Comparison of ENCODE assay signal across 1 fruit fly cellular context in genomic region chr3L:3543525-3543971, dm6.
TF ChIP-seq lines count a peak whose summit lies in the region.

No protein-coding gene starts in this region.

TF ChIP-seq in whole organism, embryonic, 481 proteins besides CTCF, POLR2A, EP300 and RAD21 (continued from another document and continues in another):
- TF ChIP-seq cad (GFP tag; optimal IDR thresholded peaks at IDR 0.05; lab: Kevin White, UChicago) (peak; percentile 60), psq (GFP tag; optimal IDR thresholded peaks at IDR 0.05; lab: Kevin White, UChicago) (no peak), CG10654 (GFP tag; optimal IDR thresholded peaks at IDR 0.05; lab: Kevin White, UChicago) (no peak), cg (GFP tag; optimal IDR thresholded peaks at IDR 0.05; lab: Kevin White, UChicago) (no peak), TFAM (GFP tag; optimal IDR thresholded peaks at IDR 0.05; lab: Kevin White, UChicago) (peak; percentile 33), disco-r (GFP tag; optimal IDR thresholded peaks at IDR 0.05; lab: Kevin White, UChicago) (no peak), CG1529 (GFP tag; optimal IDR thresholded peaks at IDR 0.05; lab: Kevin White, UChicago) (no peak), fd96Cb (tag; optimal IDR thresholded peaks at IDR 0.05; lab: Kevin White, UChicago) (no peak), CG4854 (GFP tag; optimal IDR thresholded peaks at IDR 0.05; lab: Kevin White, UChicago) (peak; percentile 31), Fer2 (tag; optimal IDR thresholded peaks at IDR 0.05; lab: Kevin White, UChicago) (no peak), CG6854 (GFP tag; optimal IDR thresholded peaks at IDR 0.05; lab: Kevin White, UChicago) (peak; percentile 35), Drgx (GFP tag; IDR thresholded peaks at IDR 0.05; lab: Robert Waterston, UW) (peak; percentile 11; the same call in 1 of the 2 replicates), NfI (GFP tag; optimal IDR thresholded peaks at IDR 0.05; lab: Kevin White, UChicago) (no peak), Dfd (GFP tag; optimal IDR thresholded peaks at IDR 0.05; lab: Kevin White, UChicago) (no peak), tin (GFP tag; optimal IDR thresholded peaks at IDR 0.05; lab: Kevin White, UChicago) (no peak), Stat92E (GFP tag; optimal IDR thresholded peaks at IDR 0.05; lab: Kevin White, UChicago) (no peak), CG8478 (optimal IDR thresholded peaks at IDR 0.05; lab: Kevin White, UChicago) (no peak), Elba2 (GFP tag; optimal IDR thresholded peaks at IDR 0.05; lab: Kevin White, UChicago) (no peak), CG6654 (GFP tag; optimal IDR thresholded peaks at IDR 0.05; lab: Kevin White, UChicago) (peak; percentile 98), eve (GFP tag; optimal IDR thresholded peaks at IDR 0.05; lab: Kevin White, UChicago) (no peak), vfl (GFP tag; optimal IDR thresholded peaks at IDR 0.05; lab: Kevin White, UChicago) (no peak), Opbp (GFP tag; IDR thresholded peaks at IDR 0.05; lab: Robert Waterston, UW; ENCODE audit: partially characterized antibody) (peak; percentile 68), Scr (GFP tag; IDR thresholded peaks at IDR 0.05; lab: Robert Waterston, UW; ENCODE audit: partially characterized antibody) (no peak; the same call in 1 of the 2 replicates), gcm2 (GFP tag; optimal IDR thresholded peaks at IDR 0.05; lab: Kevin White, UChicago) (no peak), Aef1 (GFP tag; IDR thresholded peaks at IDR 0.05; lab: Robert Waterston, UW) (no peak), CG7372 (GFP tag; IDR thresholded peaks at IDR 0.05; lab: Robert Waterston, UW) (no peak), Rfx (GFP tag; IDR thresholded peaks at IDR 0.05; lab: Robert Waterston, UW) (peak; percentile 52; the same call in 1 of the 2 replicates), CG14441 (GFP tag; IDR thresholded peaks at IDR 0.05; lab: Robert Waterston, UW) (peak; percentile 7; the same call in 1 of the 2 replicates), CG6765 (GFP tag; optimal IDR thresholded peaks at IDR 0.05; lab: Kevin White, UChicago) (peak; percentile 40), usp (GFP tag; optimal IDR thresholded peaks at IDR 0.05; lab: Kevin White, UChicago) (no peak), Dip2 (GFP tag; IDR thresholded peaks at IDR 0.05; lab: Robert Waterston, UW) (no peak), ci (GFP tag; IDR thresholded peaks at IDR 0.05; lab: Robert Waterston, UW) (peak; percentile 79), CG42726 (GFP tag; IDR thresholded peaks at IDR 0.05; lab: Robert Waterston, UW; ENCODE audit: partially characterized antibody) (peak; percentile 28; the same call in 1 of the 2 replicates), inv (GFP tag; IDR thresholded peaks at IDR 0.05; lab: Robert Waterston, UW; ENCODE audit: partially characterized antibody) (no peak), crc (GFP tag; optimal IDR thresholded peaks at IDR 0.05; lab: Kevin White, UChicago) (no peak), mam (GFP tag; optimal IDR thresholded peaks at IDR 0.05; lab: Kevin White, UChicago) (no peak), CG11085 (GFP tag; IDR thresholded peaks at IDR 0.05; lab: Robert Waterston, UW) (no peak), BtbVII (GFP tag; optimal IDR thresholded peaks at IDR 0.05; lab: Kevin White, UChicago) (peak; percentile 26), Trl (optimal IDR thresholded peaks at IDR 0.05; lab: Kevin White, UChicago) (peak; percentile 41 to 42), Trl (GFP tag; optimal IDR thresholded peaks at IDR 0.05; lab: Kevin White, UChicago) (peak; percentile 28), Doc3 (GFP tag; IDR thresholded peaks at IDR 0.05; lab: Robert Waterston, UW; ENCODE audit: partially characterized antibody) (no peak), CG9215 (GFP tag; IDR thresholded peaks at IDR 0.05; lab: Robert Waterston, UW) (no peak), Atf3 (GFP tag; optimal IDR thresholded peaks at IDR 0.05; lab: Kevin White, UChicago) (no peak), twi (tag; optimal IDR thresholded peaks at IDR 0.05; lab: Kevin White, UChicago) (no peak), Ets65A (GFP tag; lab: Kevin White, UChicago) (peak; percentile 75), ab (GFP tag; optimal IDR thresholded peaks at IDR 0.05; lab: Kevin White, UChicago) (no peak), scrt (GFP tag; optimal IDR thresholded peaks at IDR 0.05; lab: Kevin White, UChicago) (peak; percentile 37), ranshi (GFP tag; IDR thresholded peaks at IDR 0.05; lab: Robert Waterston, UW) (no peak; the same call in 1 of the 2 replicates), CG13424 (tag; optimal IDR thresholded peaks at IDR 0.05; lab: Kevin White, UChicago) (no peak), HHEX (GFP tag; optimal IDR thresholded peaks at IDR 0.05; lab: Kevin White, UChicago) (peak; percentile 79), CG17568 (GFP tag; optimal IDR thresholded peaks at IDR 0.05; lab: Kevin White, UChicago) (peak; percentile 30), CG30020 (tag; optimal IDR thresholded peaks at IDR 0.05; lab: Kevin White, UChicago) (no peak), Sox102F (GFP tag; optimal IDR thresholded peaks at IDR 0.05; lab: Kevin White, UChicago) (no peak), HLH54F (GFP tag; optimal IDR thresholded peaks at IDR 0.05; lab: Kevin White, UChicago) (no peak), gsb (GFP tag; IDR thresholded peaks at IDR 0.05; lab: Robert Waterston, UW) (no peak), CG2678 (tag; optimal IDR thresholded peaks at IDR 0.05; lab: Kevin White, UChicago) (peak; percentile 49), CG2202 (tag; optimal IDR thresholded peaks at IDR 0.05; lab: Kevin White, UChicago) (no peak), lola (GFP tag; optimal IDR thresholded peaks at IDR 0.05; lab: Kevin White, UChicago) (no peak), bcd (GFP tag; optimal IDR thresholded peaks at IDR 0.05; lab: Kevin White, UChicago) (peak; percentile 11), D19A (tag; optimal IDR thresholded peaks at IDR 0.05; lab: Kevin White, UChicago) (peak; percentile 37), CG7928 (GFP tag; optimal IDR thresholded peaks at IDR 0.05; lab: Kevin White, UChicago) (peak; percentile 25), CG12942 (GFP tag; optimal IDR thresholded peaks at IDR 0.05; lab: Kevin White, UChicago) (no peak), CG11696 (GFP tag; IDR thresholded peaks at IDR 0.05; lab: Robert Waterston, UW) (no peak), CG10543 (GFP tag; optimal IDR thresholded peaks at IDR 0.05; lab: Kevin White, UChicago) (peak; percentile 60), Dek (tag; optimal IDR thresholded peaks at IDR 0.05; lab: Kevin White, UChicago) (peak; percentile 0), lbe (GFP tag; optimal IDR thresholded peaks at IDR 0.05; lab: Kevin White, UChicago) (no peak), kni (GFP tag; optimal IDR thresholded peaks at IDR 0.05; lab: Kevin White, UChicago) (peak; percentile 65), croc (GFP tag; conservative IDR thresholded peaks at IDR 0.05; lab: Robert Waterston, UW) (no peak), prd (optimal IDR thresholded peaks at IDR 0.05; lab: Kevin White, UChicago) (no peak), prd (GFP tag; IDR thresholded peaks at IDR 0.05; lab: Robert Waterston, UW) (no peak), eyg (GFP tag; optimal IDR thresholded peaks at IDR 0.05; lab: Kevin White, UChicago) (no peak), Mad (GFP tag; optimal IDR thresholded peaks at IDR 0.05; lab: Kevin White, UChicago) (no peak), Bdp1 (GFP tag; optimal IDR thresholded peaks at IDR 0.05; lab: Kevin White, UChicago) (no peak), sim (GFP tag; IDR thresholded peaks at IDR 0.05; lab: Robert Waterston, UW) (no peak), CG11456 (GFP tag; IDR thresholded peaks at IDR 0.05; lab: Robert Waterston, UW) (no peak), hb (GFP tag; IDR thresholded peaks at IDR 0.05; lab: Robert Waterston, UW; ENCODE audit: partially characterized antibody) (no peak), Awh (GFP tag; IDR thresholded peaks at IDR 0.05; lab: Robert Waterston, UW) (no peak; the same call in 1 of the 2 replicates), phol (tag; optimal IDR thresholded peaks at IDR 0.05; lab: Kevin White, UChicago) (no peak), CG18262 (tag; optimal IDR thresholded peaks at IDR 0.05; lab: Kevin White, UChicago) (peak; percentile 37), zfh1 (GFP tag; IDR thresholded peaks at IDR 0.05; lab: Robert Waterston, UW) (peak; percentile 46; the same call in 1 of the 3 replicates), dpn (GFP tag; optimal IDR thresholded peaks at IDR 0.05; lab: Kevin White, UChicago) (no peak), chinmo (GFP tag; IDR thresholded peaks at IDR 0.05; lab: Robert Waterston, UW; ENCODE audit: partially characterized antibody) (peak; percentile 65; the same call in 1 of the 4 replicates), Xrp1 (GFP tag; IDR thresholded peaks at IDR 0.05; lab: Robert Waterston, UW) (peak; percentile 59), CG11723 (GFP tag; optimal IDR thresholded peaks at IDR 0.05; lab: Kevin White, UChicago) (no peak), Hmx (GFP tag; optimal IDR thresholded peaks at IDR 0.05; lab: Kevin White, UChicago) (no peak), toy (GFP tag; IDR thresholded peaks at IDR 0.05; lab: Robert Waterston, UW) (no peak), CG9797 (GFP tag; optimal IDR thresholded peaks at IDR 0.05; lab: Kevin White, UChicago) (no peak), CG12104 (GFP tag; optimal IDR thresholded peaks at IDR 0.05; lab: Kevin White, UChicago) (peak; percentile 39), pzg (GFP tag; optimal IDR thresholded peaks at IDR 0.05; lab: Kevin White, UChicago) (no peak), CG32767 (GFP tag; IDR thresholded peaks at IDR 0.05; lab: Robert Waterston, UW) (peak; percentile 19; the same call in 1 of the 2 replicates), chif (GFP tag; optimal IDR thresholded peaks at IDR 0.05; lab: Kevin White, UChicago) (peak in 1 of 2 experiments; percentile 5), CG17186 (GFP tag; optimal IDR thresholded peaks at IDR 0.05; lab: Kevin White, UChicago) (no peak), CG6791 (GFP tag; IDR thresholded peaks at IDR 0.05; lab: Robert Waterston, UW; ENCODE audit: partially characterized antibody) (peak; percentile 61; the same call in 2 of the 3 replicates), z (GFP tag; IDR thresholded peaks at IDR 0.05; lab: Robert Waterston, UW) (no peak; the same call in 2 of the 3 replicates), Blimp-1 (GFP tag; optimal IDR thresholded peaks at IDR 0.05; lab: Kevin White, UChicago) (peak; percentile 47), CG16813 (GFP tag; IDR thresholded peaks at IDR 0.05; lab: Robert Waterston, UW; ENCODE audit: partially characterized antibody) (0 out of 3 replicates have a peak, but pooled peaks have one; percentile 19), CG34224 (GFP tag; IDR thresholded peaks at IDR 0.05; lab: Robert Waterston, UW; ENCODE audit: partially characterized antibody) (peak; percentile 23; the same call in 1 of the 3 replicates), CG13296 (GFP tag; optimal IDR thresholded peaks at IDR 0.05; lab: Kevin White, UChicago) (peak; percentile 45), ato (GFP tag; IDR thresholded peaks at IDR 0.05; lab: Robert Waterston, UW; ENCODE audit: partially characterized antibody) (peak; percentile 30; the same call in 1 of the 2 replicates), tna (GFP tag; IDR thresholded peaks at IDR 0.05; lab: Robert Waterston, UW; ENCODE audit: partially characterized antibody) (no peak), Mes4 (GFP tag; optimal IDR thresholded peaks at IDR 0.05; lab: Kevin White, UChicago) (no peak), chn (GFP tag; optimal IDR thresholded peaks at IDR 0.05; lab: Kevin White, UChicago) (no peak), CG1233 (GFP tag; optimal IDR thresholded peaks at IDR 0.05; lab: Kevin White, UChicago) (peak; percentile 31), Hr3 (GFP tag; optimal IDR thresholded peaks at IDR 0.05; lab: Kevin White, UChicago) (no peak), Gsc (GFP tag; IDR thresholded peaks at IDR 0.05; lab: Robert Waterston, UW) (no peak), CG15479 (GFP tag; optimal IDR thresholded peaks at IDR 0.05; lab: Kevin White, UChicago) (peak; percentile 26), tll (GFP tag; optimal IDR thresholded peaks at IDR 0.05; lab: Kevin White, UChicago) (no peak), CG12299 (tag; optimal IDR thresholded peaks at IDR 0.05; lab: Kevin White, UChicago) (peak; percentile 36), CG17612 (GFP tag; IDR thresholded peaks at IDR 0.05; lab: Robert Waterston, UW) (no peak), gt (GFP tag; IDR thresholded peaks at IDR 0.05; lab: Robert Waterston, UW) (no peak), danr (GFP tag; IDR thresholded peaks at IDR 0.05; lab: Robert Waterston, UW) (no peak), slp2 (GFP tag; optimal IDR thresholded peaks at IDR 0.05; lab: Kevin White, UChicago) (no peak), gsb-n (tag; optimal IDR thresholded peaks at IDR 0.05; lab: Kevin White, UChicago) (peak; percentile 47), ara (GFP tag; IDR thresholded peaks at IDR 0.05; lab: Robert Waterston, UW) (peak; percentile 33; the same call in 1 of the 2 replicates), sqz (GFP tag; optimal IDR thresholded peaks at IDR 0.05; lab: Kevin White, UChicago) (peak; percentile 48), CG4617 (GFP tag; optimal IDR thresholded peaks at IDR 0.05; lab: Kevin White, UChicago; ENCODE audit: borderline replicate concordance) (no peak), CG17361 (GFP tag; IDR thresholded peaks at IDR 0.05; lab: Robert Waterston, UW) (no peak), Dbx (GFP tag; IDR thresholded peaks at IDR 0.05; lab: Robert Waterston, UW) (peak; percentile 24; the same call in 1 of the 3 replicates), CG8359 (GFP tag; optimal IDR thresholded peaks at IDR 0.05; lab: Kevin White, UChicago; ENCODE audit: borderline replicate concordance) (no peak), bowl (GFP tag; IDR thresholded peaks at IDR 0.05; lab: Robert Waterston, UW) (peak; percentile 38; the same call in 1 of the 2 replicates), jigr1 (GFP tag; IDR thresholded peaks at IDR 0.05; lab: Robert Waterston, UW) (no peak), CG14965 (GFP tag; optimal IDR thresholded peaks at IDR 0.05; lab: Kevin White, UChicago; ENCODE audit: borderline replicate concordance) (no peak), Hsf (GFP tag; optimal IDR thresholded peaks at IDR 0.05; lab: Kevin White, UChicago) (peak; percentile 13), hbn (GFP tag; IDR thresholded peaks at IDR 0.05; lab: Robert Waterston, UW; ENCODE audit: partially characterized antibody) (no peak), CG4404 (GFP tag; IDR thresholded peaks at IDR 0.05; lab: Robert Waterston, UW) (no peak), CG15696 (tag; optimal IDR thresholded peaks at IDR 0.05; lab: Kevin White, UChicago) (peak; percentile 70), otp (GFP tag; IDR thresholded peaks at IDR 0.05; lab: Robert Waterston, UW) (0 out of 3 replicates have a peak, but pooled peaks have one; percentile 7), BEAF-32 (GFP tag; optimal IDR thresholded peaks at IDR 0.05; lab: Kevin White, UChicago) (no peak), CG43689 (GFP tag; IDR thresholded peaks at IDR 0.05; lab: Robert Waterston, UW) (no peak), CG4820 (GFP tag; optimal IDR thresholded peaks at IDR 0.05; lab: Kevin White, UChicago) (no peak)
